Worm (Caenorhabditis elegans) whole organism, L4 larva: ENCODE results near the gene C10G8.8.

Source experiments
- D1046.2 ChIP-seq: fragments of 200-800 bp; sonication (Bioruptor generic); IDR thresholded peaks from 2 replicates; pipeline ENCODE4 v1.3.6; 2022; ENCODE audit warnings: missing genetic modification characterization, missing compliant biosample characterization
- F44E2.7 ChIP-seq: fragments of 200-800 bp; sonication (Bioruptor generic); IDR thresholded peaks from 2 replicates; pipeline ENCODE4 v2.1.2; 2022; ENCODE audit warnings: missing genetic modification characterization, missing compliant biosample characterization
- F49E8.2 ChIP-seq: sonication (generic microtip); optimal IDR thresholded peaks from 2 replicates; lab custom pipeline; 2016; ENCODE audit warnings: missing compliant biosample characterization, mild to moderate bottlenecking, missing genetic modification characterization, borderline replicate concordance
- T20F7.1 ChIP-seq: fragments of 200-800 bp; sonication (Bioruptor generic); optimal IDR thresholded peaks from 2 replicates; lab custom pipeline; 2018; ENCODE audit warnings: mild to moderate bottlenecking, missing genetic modification characterization, missing compliant biosample characterization
- aha-1 ChIP-seq: fragments of 150-350 bp; peaks from one replicate; lab custom pipeline; 2014; ENCODE audit warnings: missing biosample characterization, missing genetic modification characterization
- ama-1 ChIP-seq: fragments of 150-350 bp; optimal IDR thresholded peaks from 2 replicates; lab custom pipeline; 2014; ENCODE audit warnings: inconsistent platforms, mixed read lengths
- arid-1 ChIP-seq: fragments of 200-800 bp; sonication (Bioruptor generic); conservative IDR thresholded peaks from 2 replicates; pipeline ENCODE4 v1.3.6; 2022; ENCODE audit warnings: missing genetic modification reagents, missing genetic modification characterization, missing compliant biosample characterization
- attf-4 ChIP-seq: sonication (generic microtip); optimal IDR thresholded peaks from 3 replicates; lab custom pipeline; 2017; ENCODE audit warnings: missing biosample characterization, missing genetic modification characterization
- ceh-20 ChIP-seq: fragments of 200-800 bp; sonication (Bioruptor generic); IDR thresholded peaks from 2 replicates; pipeline ENCODE4 v1.3.6; 2022; ENCODE audit warnings: missing genetic modification reagents, missing genetic modification characterization, missing compliant biosample characterization
- ceh-28 ChIP-seq: fragments of 150-350 bp; optimal IDR thresholded peaks from 2 replicates; lab custom pipeline; 2014; ENCODE audit warnings: missing biosample characterization, missing genetic modification reagents, missing genetic modification characterization
- ceh-32 ChIP-seq: sonication (generic microtip); optimal IDR thresholded peaks from 2 replicates; lab custom pipeline; 2016; ENCODE audit warnings: mild to moderate bottlenecking, missing genetic modification characterization, missing compliant biosample characterization; ENCODE audit not compliant: poor library complexity
- ceh-44 ChIP-seq: fragments of 200-800 bp; sonication (Bioruptor generic); IDR thresholded peaks from 2 replicates; pipeline ENCODE4 v1.3.6; 2022; ENCODE audit warnings: missing genetic modification reagents, missing genetic modification characterization, missing compliant biosample characterization
- ceh-62 ChIP-seq: sonication (generic microtip); optimal IDR thresholded peaks from 2 replicates; lab custom pipeline; 2017; ENCODE audit warnings: missing biosample characterization, missing genetic modification characterization
- cey-2 ChIP-seq: sonication (generic microtip); optimal IDR thresholded peaks from 3 replicates; lab custom pipeline; 2017; ENCODE audit warnings: missing genetic modification characterization, mild to moderate bottlenecking, missing compliant biosample characterization, antibody characterized with exemption, borderline replicate concordance; ENCODE audit not compliant: insufficient read depth
- dmd-6 ChIP-seq: fragments of 200-800 bp; sonication (Bioruptor generic); IDR thresholded peaks from 2 replicates; pipeline ENCODE4 v1.3.6; 2022; ENCODE audit warnings: missing genetic modification reagents, missing genetic modification characterization, missing compliant biosample characterization
- dmd-9 ChIP-seq: fragments of 200-800 bp; sonication (Bioruptor generic); IDR thresholded peaks from 2 replicates; pipeline ENCODE4 v1.3.6; 2022; ENCODE audit warnings: missing genetic modification reagents, missing genetic modification characterization, missing compliant biosample characterization
- dve-1 ChIP-seq: sonication (generic microtip); optimal IDR thresholded peaks from 2 replicates; lab custom pipeline; 2017; ENCODE audit warnings: antibody characterized with exemption, mild to moderate bottlenecking, missing genetic modification characterization, missing compliant biosample characterization; ENCODE audit not compliant: insufficient read depth
- gei-8 ChIP-seq: fragments of 200-800 bp; sonication (Bioruptor generic); optimal IDR thresholded peaks from 2 replicates; lab custom pipeline; 2018; ENCODE audit warnings: mild to moderate bottlenecking, missing genetic modification characterization, missing compliant biosample characterization
- hif-1 ChIP-seq, 2 experiments: sonication (generic microtip); optimal IDR thresholded peaks; 2 replicates each; lab custom pipeline; 2016 to 2017; ENCODE audit warnings: missing compliant biosample characterization in 2 of 2, missing genetic modification characterization in 2 of 2, missing genetic modification reagents in 2 of 2, missing genotype in 2 of 2, mild to moderate bottlenecking in 1 of 2
- hlh-11 ChIP-seq: fragments of 200-800 bp; sonication (Bioruptor generic); optimal IDR thresholded peaks from 2 replicates; lab custom pipeline; 2018; ENCODE audit warnings: mild to moderate bottlenecking, missing genetic modification characterization, missing compliant biosample characterization
- hmg-1.1 ChIP-seq: fragments of 200-800 bp; sonication (Bioruptor generic); IDR thresholded peaks from 2 replicates; pipeline ENCODE4 v1.3.6; 2022; ENCODE audit warnings: missing genetic modification reagents, missing genetic modification characterization, missing compliant biosample characterization
- lim-7 ChIP-seq: fragments of 200-800 bp; sonication (Bioruptor generic); IDR thresholded peaks from 2 replicates; pipeline ENCODE4 v1.3.6; 2022; ENCODE audit warnings: missing genetic modification characterization, missing compliant biosample characterization
- lin-1 ChIP-seq: fragments of 200-800 bp; sonication (Bioruptor generic); IDR thresholded peaks from 2 replicates; pipeline ENCODE4 v1.3.6; 2022; ENCODE audit warnings: missing genetic modification reagents, missing genetic modification characterization, missing compliant biosample characterization
- lin-15B ChIP-seq: fragments of 150-350 bp; sonication (generic microtip); optimal IDR thresholded peaks from 3 replicates; lab custom pipeline; 2014; ENCODE audit warnings: missing biosample characterization, missing genetic modification characterization
- lsy-2 ChIP-seq, 2 experiments: fragments of 150-350 bp in 1 of 2; sonication (generic microtip) in 1 of 2; optimal IDR thresholded peaks; 2 replicates each; lab custom pipeline; 2014 to 2017; ENCODE audit warnings: missing biosample characterization in 2 of 2, missing genetic modification characterization in 2 of 2
- madf-9 ChIP-seq: fragments of 200-800 bp; sonication (Bioruptor generic); conservative IDR thresholded peaks from 2 replicates; pipeline ENCODE4 v1.3.6; 2022; ENCODE audit warnings: missing genetic modification reagents, missing genetic modification characterization, missing compliant biosample characterization
- mdt-29 ChIP-seq: fragments of 200-800 bp; sonication (Bioruptor generic); IDR thresholded peaks from 2 replicates; pipeline ENCODE4 v1.3.6; 2022; ENCODE audit warnings: missing genetic modification reagents, missing genetic modification characterization, missing compliant biosample characterization
- mep-1 ChIP-seq: fragments of 150-350 bp; sonication (generic microtip); optimal IDR thresholded peaks from 3 replicates; lab custom pipeline; 2014; ENCODE audit warnings: missing biosample characterization, missing genetic modification characterization
- nhr-10 ChIP-seq: fragments of 150-350 bp; optimal IDR thresholded peaks from 2 replicates; lab custom pipeline; 2014; ENCODE audit warnings: missing biosample characterization, missing genetic modification characterization
- nhr-111 ChIP-seq: fragments of 200-800 bp; sonication (Bioruptor generic); optimal IDR thresholded peaks from 2 replicates; lab custom pipeline; 2018; ENCODE audit warnings: mild to moderate bottlenecking, missing genetic modification characterization, missing compliant biosample characterization
- nhr-25 ChIP-seq: sonication (generic microtip); optimal IDR thresholded peaks from 2 replicates; lab custom pipeline; 2017; ENCODE audit warnings: missing genetic modification characterization, mild to moderate bottlenecking, missing compliant biosample characterization, antibody characterized with exemption, moderate library complexity, borderline replicate concordance; ENCODE audit not compliant: insufficient read depth
- nhr-41 ChIP-seq: fragments of 200-800 bp; sonication (Bioruptor generic); IDR thresholded peaks from 2 replicates; pipeline ENCODE4 v1.3.6; 2022; ENCODE audit warnings: missing genetic modification reagents, missing genetic modification characterization, missing compliant biosample characterization
- nhr-48 ChIP-seq: sonication (generic microtip); optimal IDR thresholded peaks from 2 replicates; lab custom pipeline; 2016; ENCODE audit warnings: mild to moderate bottlenecking, missing genetic modification characterization, missing compliant biosample characterization
- nhr-76 ChIP-seq: fragments of 150-350 bp; optimal IDR thresholded peaks from 2 replicates; lab custom pipeline; 2014; ENCODE audit warnings: missing biosample characterization, missing genetic modification characterization
- pha-4 ChIP-seq, 2 experiments: fragments of 150-350 bp in 1 of 2; fragments of 200-800 bp in 1 of 2; sonication (Bioruptor generic) in 1 of 2; IDR thresholded peaks in 1 of 2; optimal IDR thresholded peaks in 1 of 2; 2 replicates each; pipeline versions ENCODE4 v1.3.6 to Lab custom; 2014 to 2022; ENCODE audit warnings: missing genetic modification characterization in 2 of 2, missing genetic modification reagents in 2 of 2, missing biosample characterization in 1 of 2, missing compliant biosample characterization in 1 of 2
- php-3 ChIP-seq: fragments of 200-800 bp; sonication (Bioruptor generic); IDR thresholded peaks from 2 replicates; pipeline ENCODE4 v1.3.6; 2022; ENCODE audit warnings: missing genetic modification reagents, missing genetic modification characterization, missing compliant biosample characterization
- pqm-1 ChIP-seq: sonication (generic microtip); optimal IDR thresholded peaks from 2 replicates; lab custom pipeline; 2017; ENCODE audit warnings: missing biosample characterization, missing genetic modification characterization
- sdz-12 ChIP-seq: fragments of 200-800 bp; sonication (Bioruptor generic); optimal IDR thresholded peaks from 2 replicates; lab custom pipeline; 2018; ENCODE audit warnings: mild to moderate bottlenecking, missing genetic modification characterization, missing compliant biosample characterization
- set-16 ChIP-seq: fragments of 200-800 bp; sonication (Bioruptor generic); IDR thresholded peaks from 2 replicates; pipeline ENCODE4 v1.3.6; 2022; ENCODE audit warnings: missing genetic modification reagents, missing genetic modification characterization, missing compliant biosample characterization
- skn-1 ChIP-seq: fragments of 150-350 bp; optimal IDR thresholded peaks from 2 replicates; lab custom pipeline; 2014; ENCODE audit warnings: missing biosample characterization, missing genetic modification characterization
- snpc-4 ChIP-seq: fragments of 150-350 bp; optimal IDR thresholded peaks from 2 replicates; lab custom pipeline; 2014; ENCODE audit warnings: missing biosample characterization, missing genetic modification characterization
- spr-3 ChIP-seq: fragments of 200-800 bp; sonication (Bioruptor generic); optimal IDR thresholded peaks from 2 replicates; lab custom pipeline; 2018; ENCODE audit warnings: mild to moderate bottlenecking, missing genetic modification characterization, missing compliant biosample characterization
- tag-97 ChIP-seq: fragments of 200-800 bp; sonication (Bioruptor generic); IDR thresholded peaks from 2 replicates; pipeline ENCODE4 v1.3.6; 2022; ENCODE audit warnings: missing genetic modification characterization, missing compliant biosample characterization
- tra-1 ChIP-seq: fragments of 200-800 bp; sonication (Bioruptor generic); IDR thresholded peaks from 2 replicates; pipeline ENCODE4 v1.3.6; 2022; ENCODE audit warnings: missing genetic modification reagents, missing genetic modification characterization, missing compliant biosample characterization
- unc-39 ChIP-seq: sonication (generic microtip); optimal IDR thresholded peaks from 2 replicates; lab custom pipeline; 2017; ENCODE audit warnings: missing biosample characterization, missing genetic modification characterization
- unc-62 ChIP-seq, 3 experiments: fragments of 150-350 bp in 1 of 3; sonication (generic microtip); optimal IDR thresholded peaks in 2 of 3; peaks in 1 of 3; 1 replicate in 1 of 3; 2 replicates in 2 of 3; lab custom pipeline; 2014 to 2017; ENCODE audit warnings: missing biosample characterization in 3 of 3, missing genetic modification characterization in 3 of 3, missing genetic modification reagents in 3 of 3, missing genotype in 1 of 3
- zip-2 ChIP-seq: fragments of 150-350 bp; optimal IDR thresholded peaks from 2 replicates; lab custom pipeline; 2014; ENCODE audit warnings: missing biosample characterization, missing genetic modification characterization
- ztf-11 ChIP-seq: fragments of 150-350 bp; optimal IDR thresholded peaks from 2 replicates; lab custom pipeline; 2014; ENCODE audit warnings: missing biosample characterization, missing genetic modification characterization
- ztf-7 ChIP-seq: fragments of 150-350 bp; optimal IDR thresholded peaks from 2 replicates; lab custom pipeline; 2014; ENCODE audit warnings: missing biosample characterization, missing genetic modification characterization

The C10G8.8 gene

ce11 chrV:5329677-5330266 is 1.6 kb upstream of the C10G8.8 start (continued):
- TF ChIP-seq pqm-1 (tag; lab: Kevin White, UChicago) (peak; percentile 17), set-16 (GFP tag; lab: Robert Waterston, UW) (no peak), gei-8 (GFP tag; lab: Kevin White, UChicago) (peak; percentile 28), lin-1 (GFP tag; lab: Robert Waterston, UW) (no peak), lsy-2 (tag; optimal IDR thresholded peaks at IDR 0.05; lab: Kevin White, UChicago) (no peak), nhr-41 (GFP tag; lab: Robert Waterston, UW) (no peak), ceh-28 (tag; lab: Kevin White, UChicago) (no peak), dve-1 (tag; lab: Kevin White, UChicago) (peak; percentile 55), lim-7 (GFP tag; lab: Robert Waterston, UW) (peak; percentile 59; the same call in 1 of the 2 replicates), snpc-4 (tag; lab: Kevin White, UChicago) (no peak), hlh-11 (peak; percentile 85), tag-97 (no peak), sdz-12 (GFP tag; lab: Kevin White, UChicago) (no peak), T20F7.1 (GFP tag; lab: Kevin White, UChicago) (no peak), attf-4 (no peak), mep-1 (peak; percentile 54), cey-2 (tag; lab: Kevin White, UChicago) (no peak), F49E8.2 (tag; lab: Kevin White, UChicago) (no peak), D1046.2 (GFP tag; lab: Robert Waterston, UW) (0 out of 2 replicates have a peak, but pooled peaks have one; percentile 47), mdt-29 (no peak), hmg-1.1 (GFP tag; lab: Robert Waterston, UW) (peak; percentile 44; the same call in 1 of the 2 replicates), ama-1 (lab: Kevin White, UChicago) (no peak), zip-2 (tag; lab: Kevin White, UChicago) (no peak), ceh-20 (0 out of 2 replicates have a peak, but pooled peaks have one; percentile 21), pha-4 (GFP tag; IDR thresholded peaks at IDR 0.05; lab: Robert Waterston, UW) (no peak; the same call in 1 of the 2 replicates), pha-4 (tag; optimal IDR thresholded peaks at IDR 0.05; lab: Kevin White, UChicago) (peak; percentile 13), ztf-7 (no peak), skn-1 (tag; lab: Kevin White, UChicago) (no peak), arid-1 (no peak), nhr-25 (no peak), ceh-32 (tag; lab: Kevin White, UChicago) (no peak), unc-62 (GFP tag; optimal IDR thresholded peaks at IDR 0.05 in 1 of 2; lab: Kevin White, UChicago) (peak in 1 of 2 experiments; percentile 41), unc-62 (tag; optimal IDR thresholded peaks at IDR 0.05; lab: Kevin White, UChicago) (no peak), ceh-62 (tag; lab: Kevin White, UChicago) (no peak), lin-15B (no peak), aha-1 (tag; lab: Kevin White, UChicago) (peak; percentile 27), dmd-9 (GFP tag; lab: Robert Waterston, UW) (0 out of 2 replicates have a peak, but pooled peaks have one; percentile 29), spr-3 (peak; percentile 41), nhr-76 (tag; lab: Kevin White, UChicago) (no peak), nhr-48 (tag; lab: Kevin White, UChicago) (peak; percentile 72), nhr-10 (tag; lab: Kevin White, UChicago) (no peak), ztf-11 (no peak), unc-39 (no peak), madf-9 (GFP tag; lab: Robert Waterston, UW) (no peak), nhr-111 (GFP tag; lab: Kevin White, UChicago) (no peak), ceh-44 (GFP tag; lab: Robert Waterston, UW) (no peak), dmd-6 (GFP tag; lab: Robert Waterston, UW) (0 out of 2 replicates have a peak, but pooled peaks have one; percentile 37), php-3 (GFP tag; lab: Robert Waterston, UW) (no peak), F44E2.7 (GFP tag; lab: Robert Waterston, UW) (no peak), hif-1 (tag; optimal IDR thresholded peaks at IDR 0.05; lab: Kevin White, UChicago) (no peak), tra-1 (GFP tag; lab: Robert Waterston, UW) (0 out of 2 replicates have a peak, but pooled peaks have one; percentile 25)
